Fruit fly (Drosophila melanogaster): ENCODE data around the gene Cad87A.
A peak's percentile ranks its signal among the peaks of the same experiment; 100 is the strongest.

The Cad87A gene

DNA sequence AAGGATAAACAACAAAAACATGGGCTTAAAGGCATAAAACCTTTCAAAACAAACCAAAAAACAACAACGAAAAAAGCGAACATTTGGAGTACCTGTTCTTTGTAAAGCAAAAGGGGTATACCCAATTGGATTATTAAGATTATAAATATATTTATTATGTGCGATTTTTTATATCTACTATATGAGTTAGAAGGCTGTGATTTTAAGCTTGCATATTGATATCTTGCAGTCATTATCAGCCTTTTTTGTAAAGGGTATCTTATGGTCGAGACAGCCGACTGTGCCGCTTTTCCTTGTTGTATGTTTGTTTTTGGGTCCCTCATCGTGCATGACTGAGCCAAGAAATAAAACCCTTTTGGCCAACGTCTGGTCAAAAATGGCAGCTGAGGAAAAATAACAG, 76.2 kb downstream of the Cad87A start (continued):
- TF ChIP-seq CG7839 (tag; optimal IDR thresholded peaks at IDR 0.05) (peak; percentile 44), CG12071 (GFP tag; optimal IDR thresholded peaks at IDR 0.05) (peak; percentile 0), E2f1 (GFP tag; IDR thresholded peaks at IDR 0.05) (peak; percentile 57), tgo (GFP tag; IDR thresholded peaks at IDR 0.05) (peak; percentile 52), C15 (GFP tag; IDR thresholded peaks at IDR 0.05) (0 out of 3 replicates have a peak, but pooled peaks have one; percentile 23), CG4328 (GFP tag; optimal IDR thresholded peaks at IDR 0.05) (no peak), HLH3B (GFP tag; IDR thresholded peaks at IDR 0.05) (peak; percentile 56; the same call in 1 of the 2 replicates), aop (GFP tag; IDR thresholded peaks at IDR 0.05) (0 out of 2 replicates have a peak, but pooled peaks have one; percentile 4), CG14860 (GFP tag; IDR thresholded peaks at IDR 0.05; ENCODE audit: partially characterized antibody) (no peak), CG3065 (GFP tag; optimal IDR thresholded peaks at IDR 0.05) (no peak), gcm2 (GFP tag; optimal IDR thresholded peaks at IDR 0.05) (no peak), seq (GFP tag; IDR thresholded peaks at IDR 0.05) (peak; percentile 41; the same call in 1 of the 2 replicates), Fer1 (GFP tag; optimal IDR thresholded peaks at IDR 0.05) (peak; percentile 49), Gug (GFP tag; IDR thresholded peaks at IDR 0.05) (0 out of 4 replicates have a peak, but pooled peaks have one; percentile 25), CG10147 (GFP tag; optimal IDR thresholded peaks at IDR 0.05) (peak; percentile 25), CG15514 (GFP tag; optimal IDR thresholded peaks at IDR 0.05) (peak; percentile 22), chm (GFP tag; IDR thresholded peaks at IDR 0.05) (peak; percentile 43; the same call in 1 of the 2 replicates), lmd (GFP tag; IDR thresholded peaks at IDR 0.05) (peak; percentile 49), CG1024 (GFP tag; IDR thresholded peaks at IDR 0.05) (peak; percentile 37; the same call in 1 of the 2 replicates), CG3281 (GFP tag; optimal IDR thresholded peaks at IDR 0.05) (peak; percentile 44), run (tag; optimal IDR thresholded peaks at IDR 0.05) (no peak), bcd (GFP tag; optimal IDR thresholded peaks at IDR 0.05) (peak; percentile 41), phol (tag; optimal IDR thresholded peaks at IDR 0.05) (peak; percentile 66), fd96Cb (tag; optimal IDR thresholded peaks at IDR 0.05) (peak; percentile 68), Hmr (GFP tag; optimal IDR thresholded peaks at IDR 0.05) (peak; percentile 62), CG10366 (GFP tag; IDR thresholded peaks at IDR 0.05) (peak; percentile 22; the same call in 1 of the 2 replicates), CG10959 (GFP tag; IDR thresholded peaks at IDR 0.05) (peak; percentile 28; the same call in 1 of the 2 replicates), D (optimal IDR thresholded peaks at IDR 0.05) (no peak), D (GFP tag; optimal IDR thresholded peaks at IDR 0.05) (peak; percentile 15), gsb-n (tag; optimal IDR thresholded peaks at IDR 0.05) (peak; percentile 32), cwo (GFP tag; optimal IDR thresholded peaks at IDR 0.05) (peak; percentile 57), HHEX (GFP tag; optimal IDR thresholded peaks at IDR 0.05) (peak; percentile 52), Drgx (GFP tag; IDR thresholded peaks at IDR 0.05) (peak; percentile 10; the same call in 1 of the 2 replicates), mam (GFP tag; optimal IDR thresholded peaks at IDR 0.05) (no peak), pnt (GFP tag; optimal IDR thresholded peaks at IDR 0.05) (no peak), CG14710 (tag; optimal IDR thresholded peaks at IDR 0.05) (peak; percentile 32), grau (tag; optimal IDR thresholded peaks at IDR 0.05) (peak; percentile 44), CG7556 (GFP tag; optimal IDR thresholded peaks at IDR 0.05) (peak; percentile 34), CG14441 (GFP tag; IDR thresholded peaks at IDR 0.05) (peak; percentile 62), CG17359 (tag; optimal IDR thresholded peaks at IDR 0.05) (peak; percentile 75), vnd (GFP tag; IDR thresholded peaks at IDR 0.05; ENCODE audit: partially characterized antibody) (no peak), D19B (GFP tag; optimal IDR thresholded peaks at IDR 0.05) (peak; percentile 70), pan (optimal IDR thresholded peaks at IDR 0.05) (no peak), pan (GFP tag; optimal IDR thresholded peaks at IDR 0.05 in 1 of 2, IDR thresholded peaks at IDR 0.05 in 1 of 2) (peak in 1 of 2 experiments; percentile 57), BtbVII (GFP tag; optimal IDR thresholded peaks at IDR 0.05) (peak; percentile 23), Rfx (GFP tag; IDR thresholded peaks at IDR 0.05) (peak; percentile 64), caup (GFP tag; optimal IDR thresholded peaks at IDR 0.05; ENCODE audit: severe bottlenecking) (peak; percentile 49), ham (GFP tag; IDR thresholded peaks at IDR 0.05) (no peak), Pdp1 (GFP tag; optimal IDR thresholded peaks at IDR 0.05) (peak in 1 of 2 experiments; percentile 18), ci (GFP tag; IDR thresholded peaks at IDR 0.05) (peak; percentile 71)

Measured in whole organism, embryonic.